Worm (Caenorhabditis elegans) whole organism, L2 larva: ENCODE data around the gene asp-14.
A peak's percentile ranks its signal among the peaks of the same experiment; 100 is the strongest.

Experiments used
- C34F6.9 ChIP-seq: fragments of 150-350 bp; optimal IDR thresholded peaks from 2 replicates; lab custom pipeline; 2014; ENCODE audit warnings: missing biosample characterization, missing genetic modification characterization
- F13H6.1 ChIP-seq: sonication (generic microtip); optimal IDR thresholded peaks from 2 replicates; lab custom pipeline; 2016; ENCODE audit warnings: missing genetic modification characterization, missing compliant biosample characterization
- R02D3.7 ChIP-seq: fragments of 150-350 bp; optimal IDR thresholded peaks from 2 replicates; lab custom pipeline; 2014; ENCODE audit warnings: missing biosample characterization, missing genetic modification characterization
- Y55F3AM.14 ChIP-seq: fragments of 200-800 bp; sonication (Bioruptor generic); optimal IDR thresholded peaks from 2 replicates; lab custom pipeline; 2018; ENCODE audit warnings: mild to moderate bottlenecking, missing genetic modification characterization, missing compliant biosample characterization
- ZK546.5 ChIP-seq: sonication (generic microtip); optimal IDR thresholded peaks from 2 replicates; lab custom pipeline; 2017; ENCODE audit warnings: missing biosample characterization, missing genetic modification characterization
- alr-1 ChIP-seq: fragments of 150-350 bp; optimal IDR thresholded peaks from 2 replicates; lab custom pipeline; 2014; ENCODE audit warnings: missing biosample characterization, missing genetic modification characterization
- aly-2 ChIP-seq: fragments of 150-350 bp; optimal IDR thresholded peaks from 2 replicates; lab custom pipeline; 2014; ENCODE audit warnings: missing biosample characterization, missing genetic modification characterization
- ama-1 ChIP-seq: fragments of 150-350 bp; optimal IDR thresholded peaks from 2 replicates; lab custom pipeline; 2018; ENCODE audit warnings: inconsistent platforms
- ceh-82 ChIP-seq: fragments of 150-350 bp; optimal IDR thresholded peaks from 2 replicates; lab custom pipeline; 2014; ENCODE audit warnings: missing biosample characterization, missing genetic modification characterization
- crh-2 ChIP-seq: sonication (generic microtip); optimal IDR thresholded peaks from 2 replicates; lab custom pipeline; 2017; ENCODE audit warnings: missing biosample characterization, missing genetic modification characterization
- dmd-4 ChIP-seq: sonication (generic microtip); optimal IDR thresholded peaks from 2 replicates; lab custom pipeline; 2017; ENCODE audit warnings: missing biosample characterization, missing genetic modification characterization
- egl-27 ChIP-seq: sonication (generic microtip); optimal IDR thresholded peaks from 3 replicates; lab custom pipeline; 2017; ENCODE audit warnings: missing biosample characterization, missing genetic modification reagents, missing genetic modification characterization
- elt-1 ChIP-seq: fragments of 150-350 bp; optimal IDR thresholded peaks from 2 replicates; lab custom pipeline; 2014; ENCODE audit warnings: missing biosample characterization, missing genetic modification characterization
- fos-1 ChIP-seq: fragments of 150-350 bp; optimal IDR thresholded peaks from 2 replicates; lab custom pipeline; 2014; ENCODE audit warnings: missing biosample characterization, missing genetic modification characterization
- lin-11 ChIP-seq: fragments of 150-350 bp; sonication (generic microtip); optimal IDR thresholded peaks from 2 replicates; lab custom pipeline; 2014; ENCODE audit warnings: missing biosample characterization, missing genetic modification characterization, inconsistent platforms, mixed read lengths
- lin-39 ChIP-seq: fragments of 150-350 bp; optimal IDR thresholded peaks from 2 replicates; lab custom pipeline; 2014; ENCODE audit warnings: missing biosample characterization, missing genetic modification reagents, missing genetic modification characterization
- lsy-2 ChIP-seq, 2 experiments: fragments of 150-350 bp in 1 of 2; sonication (generic microtip) in 1 of 2; optimal IDR thresholded peaks; 2 replicates each; lab custom pipeline; 2014 to 2017; ENCODE audit warnings: missing biosample characterization in 2 of 2, missing genetic modification characterization in 2 of 2
- mab-5 ChIP-seq: fragments of 150-350 bp; optimal IDR thresholded peaks from 2 replicates; lab custom pipeline; 2014; ENCODE audit warnings: missing biosample characterization, missing genetic modification characterization
- mbf-1 ChIP-seq: sonication (generic microtip); optimal IDR thresholded peaks from 2 replicates; lab custom pipeline; 2017; ENCODE audit warnings: missing biosample characterization, missing genetic modification characterization
- mdl-1 ChIP-seq, 2 experiments: fragments of 150-350 bp in 1 of 2; sonication (generic microtip) in 1 of 2; optimal IDR thresholded peaks; 2 replicates each; lab custom pipeline; 2017; ENCODE audit warnings: missing biosample characterization in 2 of 2, missing genetic modification characterization in 2 of 2
- nhr-10 ChIP-seq: sonication (generic microtip); optimal IDR thresholded peaks from 2 replicates; lab custom pipeline; 2017; ENCODE audit warnings: missing biosample characterization, missing genetic modification characterization
- nhr-11 ChIP-seq: fragments of 150-350 bp; optimal IDR thresholded peaks from 2 replicates; lab custom pipeline; 2014; ENCODE audit warnings: missing biosample characterization, missing genetic modification characterization
- nhr-12 ChIP-seq: fragments of 150-350 bp; optimal IDR thresholded peaks from 2 replicates; lab custom pipeline; 2014; ENCODE audit warnings: missing biosample characterization, missing genetic modification characterization
- nhr-129 ChIP-seq: fragments of 150-350 bp; optimal IDR thresholded peaks from 2 replicates; lab custom pipeline; 2014; ENCODE audit warnings: missing biosample characterization, missing genetic modification characterization
- nhr-23 ChIP-seq: fragments of 150-350 bp; optimal IDR thresholded peaks from 2 replicates; lab custom pipeline; 2014; ENCODE audit warnings: missing biosample characterization, missing genetic modification reagents, missing genetic modification characterization
- nhr-25 ChIP-seq: fragments of 150-350 bp; sonication (generic microtip); optimal IDR thresholded peaks from 3 replicates; lab custom pipeline; 2014; ENCODE audit warnings: missing biosample characterization, missing genetic modification characterization
- nhr-77 ChIP-seq: fragments of 150-350 bp; optimal IDR thresholded peaks from 2 replicates; lab custom pipeline; 2014; ENCODE audit warnings: missing biosample characterization, missing genetic modification characterization
- peb-1 ChIP-seq: fragments of 150-350 bp; optimal IDR thresholded peaks from 2 replicates; lab custom pipeline; 2014; ENCODE audit warnings: missing biosample characterization, missing genetic modification characterization
- skn-1 ChIP-seq: sonication (generic microtip); optimal IDR thresholded peaks from 2 replicates; lab custom pipeline; 2017; ENCODE audit warnings: missing biosample characterization, missing genetic modification characterization
- sma-3 ChIP-seq: sonication (generic microtip); optimal IDR thresholded peaks from 2 replicates; lab custom pipeline; 2016; ENCODE audit warnings: missing genetic modification reagents, missing genetic modification characterization, missing compliant biosample characterization
- sma-9 ChIP-seq, 2 experiments: fragments of 150-350 bp in 1 of 2; sonication (generic microtip) in 1 of 2; optimal IDR thresholded peaks; 2 replicates each; lab custom pipeline; 2014 to 2016; ENCODE audit warnings: missing genetic modification characterization in 2 of 2, mild to moderate bottlenecking in 1 of 2, missing biosample characterization in 1 of 2, missing compliant biosample characterization in 1 of 2, missing genetic modification reagents in 1 of 2, moderate library complexity in 1 of 2
- snpc-4 ChIP-seq: fragments of 150-350 bp; optimal IDR thresholded peaks from 2 replicates; lab custom pipeline; 2014; ENCODE audit warnings: missing biosample characterization, missing genetic modification characterization
- ztf-1 ChIP-seq: fragments of 200-800 bp; sonication (Bioruptor generic); conservative IDR thresholded peaks from 2 replicates; pipeline ENCODE4 v1.3.6; 2022; ENCODE audit warnings: missing genetic modification characterization, missing compliant biosample characterization
- ztf-4 ChIP-seq: fragments of 150-350 bp; optimal IDR thresholded peaks from 2 replicates; lab custom pipeline; 2014; ENCODE audit warnings: missing biosample characterization, missing genetic modification characterization

The asp-14 gene

ce11 chrX:6446564-6446963 lies at the start of gene asp-14:
Gene asp-14, minus strand, starts transcription at chrX:6446664.
- TF ChIP-seq nhr-129 (tag; lab: Kevin White, UChicago) (no peak), fos-1 (tag; lab: Kevin White, UChicago) (peak; percentile 2)
- TF ChIP-seq, all 48 proteins: peak for 1

ce11 chrX:6484780-6485179 lies 38.3 kb upstream of the asp-14 start, which contains the start of gene gar-1:
Gene gar-1, minus strand, starts transcription at chrX:6484880.
- no peak for TF ChIP-seq R02D3.7 (tag; lab: Kevin White, UChicago)
- no peak for TF ChIP-seq dmd-4 (tag; lab: Kevin White, UChicago)
- TF ChIP-seq Y55F3AM.14 (GFP tag; lab: Kevin White, UChicago), result no peak
- no peak for TF ChIP-seq F13H6.1 (tag; lab: Kevin White, UChicago)
- no peak for TF ChIP-seq C34F6.9 (tag; lab: Kevin White, UChicago)
- no peak for TF ChIP-seq egl-27
- no peak for TF ChIP-seq nhr-25 (tag; lab: Kevin White, UChicago)
- no peak for TF ChIP-seq ZK546.5 (tag; lab: Kevin White, UChicago)
- TF ChIP-seq snpc-4, result no peak
- no peak for TF ChIP-seq ztf-4 (tag; lab: Kevin White, UChicago)
- no peak for TF ChIP-seq ceh-82 (tag; lab: Kevin White, UChicago)
- no peak for TF ChIP-seq mdl-1 (tag; optimal IDR thresholded peaks at IDR 0.05; lab: Kevin White, UChicago)
- no peak for TF ChIP-seq lin-39 (tag; lab: Kevin White, UChicago)
- TF ChIP-seq peb-1 (tag; lab: Kevin White, UChicago), result no peak
- TF ChIP-seq alr-1 (tag; lab: Kevin White, UChicago), result no peak

ce11 chrX:6476540-6476939 lies 30.1 kb upstream of the asp-14 start, which contains the start of gene C15B12.1:
Gene C15B12.1, plus strand, starts transcription at chrX:6476810.
- TF ChIP-seq sma-9 (GFP tag; optimal IDR thresholded peaks at IDR 0.05; lab: Kevin White, UChicago), result no peak
- TF ChIP-seq sma-9 (tag; optimal IDR thresholded peaks at IDR 0.05; lab: Kevin White, UChicago), result no peak
- no peak for TF ChIP-seq lin-11 (tag; lab: Kevin White, UChicago)
- TF ChIP-seq fos-1 (tag; lab: Kevin White, UChicago), result peak; percentile 17

- TF ChIP-seq aly-2 (tag; lab: Kevin White, UChicago) (no peak), mbf-1 (tag; lab: Kevin White, UChicago) (no peak), ZK546.5 (tag; lab: Kevin White, UChicago) (no peak), mab-5 (tag; lab: Kevin White, UChicago) (no peak), ztf-1 (GFP tag; lab: Robert Waterston, UW) (no peak), lsy-2 (tag; optimal IDR thresholded peaks at IDR 0.05; lab: Kevin White, UChicago) (no peak), ama-1 (lab: Kevin White, UChicago) (no peak), F13H6.1 (tag; lab: Kevin White, UChicago) (no peak), peb-1 (tag; lab: Kevin White, UChicago) (no peak), lin-39 (tag; lab: Kevin White, UChicago) (no peak), ceh-82 (tag; lab: Kevin White, UChicago) (no peak), alr-1 (tag; lab: Kevin White, UChicago) (no peak), nhr-23 (tag; lab: Kevin White, UChicago) (no peak), nhr-77 (tag; lab: Kevin White, UChicago) (no peak), skn-1 (tag; lab: Kevin White, UChicago) (no peak), crh-2 (tag; lab: Kevin White, UChicago) (no peak)
- TF ChIP-seq, all 48 proteins: peak for 0
Observed at ce11 chrX:6473698-6474314, 27.3 kb upstream of the asp-14 start, which contains the start of the genes C15B12.4 and C15B12.8. Gene C15B12.4, minus strand, starts transcription at chrX:6473748. Gene C15B12.8, plus strand, starts transcription at chrX:6474264.

- no peak for TF ChIP-seq R02D3.7 (tag; lab: Kevin White, UChicago)
- TF ChIP-seq Y55F3AM.14 (GFP tag; lab: Kevin White, UChicago), result no peak
- TF ChIP-seq nhr-11 (tag; lab: Kevin White, UChicago), result no peak
- TF ChIP-seq elt-1 (tag; lab: Kevin White, UChicago), result no peak
- TF ChIP-seq lin-11 (tag; lab: Kevin White, UChicago), result no peak
- TF ChIP-seq nhr-25 (tag; lab: Kevin White, UChicago), result no peak
- TF ChIP-seq nhr-23 (tag; lab: Kevin White, UChicago), result no peak
- no peak for TF ChIP-seq C34F6.9 (tag; lab: Kevin White, UChicago)
- no peak for TF ChIP-seq sma-3 (GFP tag; lab: Kevin White, UChicago)
- TF ChIP-seq F13H6.1 (tag; lab: Kevin White, UChicago), result no peak
- TF ChIP-seq ztf-1 (GFP tag; lab: Robert Waterston, UW), result no peak
- TF ChIP-seq dmd-4 (tag; lab: Kevin White, UChicago), result no peak
- TF ChIP-seq nhr-12 (tag; lab: Kevin White, UChicago), result no peak
- no peak for TF ChIP-seq lin-39 (tag; lab: Kevin White, UChicago)
- no peak for TF ChIP-seq nhr-10
- no peak for TF ChIP-seq fos-1 (tag; lab: Kevin White, UChicago)
Observed at ce11 chrX:6468499-6468898, 22.0 kb upstream of the asp-14 start, which contains the start of gene C15B12.9. Gene C15B12.9, plus strand, starts transcription at chrX:6468799.
